Fruit fly (Drosophila melanogaster) whole organism, prepupa: Measurements from ENCODE around the gene X11Lbeta.
A peak's percentile ranks its signal among the peaks of the same experiment; 100 is the strongest.
"Not testable (repeated sequence)": the region's sequence is repeated elsewhere in the genome, so short reads cannot be mapped to it uniquely, and the experiment has no call there.

Source experiments
- CG10631 ChIP-seq: fragments of 200-800 bp; sonication (Bioruptor generic); optimal IDR thresholded peaks from 2 replicates; lab custom pipeline; 2016; ENCODE audit warnings: missing biosample characterization, missing genetic modification characterization
- CG10669 ChIP-seq: fragments of 200-800 bp; sonication (Bioruptor generic); optimal IDR thresholded peaks from 3 replicates; lab custom pipeline; 2018; ENCODE audit warnings: missing biosample characterization, mild to moderate bottlenecking, missing genetic modification characterization, moderate library complexity
- CG11294 ChIP-seq: fragments of 200-800 bp; sonication (Bioruptor generic); IDR thresholded peaks from 2 replicates; pipeline ENCODE4 v1.3.6; 2022; ENCODE audit warnings: missing biosample characterization, missing genetic modification characterization
- CG11762 ChIP-seq: fragments of 200-800 bp; sonication (Bioruptor generic); optimal IDR thresholded peaks from 3 replicates; lab custom pipeline; 2016; ENCODE audit warnings: missing biosample characterization, missing genetic modification characterization; ENCODE audit not compliant: insufficient read depth
- CG15336 ChIP-seq: fragments of 200-800 bp; sonication (Bioruptor generic); IDR thresholded peaks from 2 replicates; pipeline ENCODE4 v1.3.6; 2022; ENCODE audit warnings: missing biosample characterization, missing genetic modification characterization
- CG1621 ChIP-seq: fragments of 200-800 bp; sonication (Bioruptor generic); optimal IDR thresholded peaks from 3 replicates; lab custom pipeline; 2018; ENCODE audit warnings: missing biosample characterization, mild to moderate bottlenecking, missing genetic modification characterization
- CG16779 ChIP-seq: fragments of 200-800 bp; sonication (Bioruptor generic); optimal IDR thresholded peaks from 3 replicates; lab custom pipeline; 2017; ENCODE audit warnings: missing biosample characterization, mild to moderate bottlenecking, missing genetic modification characterization
- CG3032 ChIP-seq: fragments of 200-800 bp; optimal IDR thresholded peaks from 2 replicates; lab custom pipeline; 2019; ENCODE audit warnings: missing biosample characterization, mild to moderate bottlenecking, missing genetic modification characterization, moderate library complexity
- CG32006 ChIP-seq: fragments of 200-800 bp; sonication (Bioruptor generic); optimal IDR thresholded peaks from 3 replicates; lab custom pipeline; 2017; ENCODE audit warnings: missing biosample characterization, mild to moderate bottlenecking, missing genetic modification characterization
- CG34406 ChIP-seq: fragments of 200-800 bp; sonication (Bioruptor generic); optimal IDR thresholded peaks from 3 replicates; lab custom pipeline; 2016; ENCODE audit warnings: missing biosample characterization, missing genetic modification characterization
- CG3919 ChIP-seq: fragments of 200-800 bp; sonication (Bioruptor generic); optimal IDR thresholded peaks from 3 replicates; lab custom pipeline; 2016; ENCODE audit warnings: missing biosample characterization, missing genetic modification characterization
- CG4318 ChIP-seq: fragments of 200-800 bp; sonication (Bioruptor generic); optimal IDR thresholded peaks from 3 replicates; lab custom pipeline; 2017; ENCODE audit warnings: missing biosample characterization, mild to moderate bottlenecking, missing genetic modification characterization
- CG6276 ChIP-seq: fragments of 200-800 bp; sonication (Bioruptor generic); optimal IDR thresholded peaks from 2 replicates; lab custom pipeline; 2017; ENCODE audit warnings: missing biosample characterization, mild to moderate bottlenecking, missing genetic modification characterization
- CG6792 ChIP-seq: fragments of 200-800 bp; sonication (Bioruptor generic); optimal IDR thresholded peaks from 3 replicates; lab custom pipeline; 2016; ENCODE audit warnings: missing biosample characterization, missing genetic modification characterization
- CG6808 ChIP-seq: fragments of 200-800 bp; sonication (Bioruptor generic); optimal IDR thresholded peaks from 3 replicates; lab custom pipeline; 2017; ENCODE audit warnings: missing biosample characterization, missing genetic modification characterization, mild to moderate bottlenecking, moderate library complexity, missing genetic modification reagents
- CG7368 ChIP-seq: fragments of 200-800 bp; sonication (Bioruptor generic); optimal IDR thresholded peaks from 3 replicates; lab custom pipeline; 2016; ENCODE audit warnings: missing biosample characterization, missing genetic modification characterization
- CG8119 ChIP-seq: fragments of 200-800 bp; sonication (Bioruptor generic); IDR thresholded peaks from 3 replicates; pipeline ENCODE4 v1.3.6; 2022; ENCODE audit warnings: missing biosample characterization, missing genetic modification characterization
- CG8319 ChIP-seq: fragments of 200-800 bp; sonication (Bioruptor generic); optimal IDR thresholded peaks from 3 replicates; lab custom pipeline; 2016; ENCODE audit warnings: missing biosample characterization, missing genetic modification characterization
- Eip75B ChIP-seq: fragments of 200-800 bp; sonication (Bioruptor generic); optimal IDR thresholded peaks from 3 replicates; lab custom pipeline; 2016; ENCODE audit warnings: missing biosample characterization, missing genetic modification characterization
- Eip78C ChIP-seq: fragments of 200-800 bp; sonication (Bioruptor generic); peaks from one replicate; lab custom pipeline; 2016; ENCODE audit warnings: missing biosample characterization, missing genetic modification characterization
- Ets21C ChIP-seq: fragments of 200-800 bp; sonication (Bioruptor generic); optimal IDR thresholded peaks from 3 replicates; lab custom pipeline; 2016; ENCODE audit warnings: missing biosample characterization, missing genetic modification characterization
- Ets96B ChIP-seq: fragments of 200-800 bp; optimal IDR thresholded peaks from 2 replicates; lab custom pipeline; 2019; ENCODE audit warnings: missing biosample characterization, mild to moderate bottlenecking, missing genetic modification characterization, moderate library complexity
- Gug ChIP-seq: fragments of 200-800 bp; sonication (Bioruptor generic); IDR thresholded peaks from 2 replicates; pipeline ENCODE4 v1.3.6; 2022; ENCODE audit warnings: missing biosample characterization, missing genetic modification characterization
- Hr39 ChIP-seq: fragments of 200-800 bp; sonication (Bioruptor generic); optimal IDR thresholded peaks from 2 replicates; lab custom pipeline; 2016; ENCODE audit warnings: missing biosample characterization, missing genetic modification characterization
- Hr4 ChIP-seq: fragments of 200-800 bp; sonication (Bioruptor generic); optimal IDR thresholded peaks from 3 replicates; lab custom pipeline; 2016; ENCODE audit warnings: missing biosample characterization, missing genetic modification characterization
- Lpt ChIP-seq: fragments of 200-800 bp; sonication (Bioruptor generic); optimal IDR thresholded peaks from 3 replicates; lab custom pipeline; 2016; ENCODE audit warnings: missing biosample characterization, missing genetic modification characterization
- OdsH ChIP-seq: fragments of 200-800 bp; sonication (Bioruptor generic); optimal IDR thresholded peaks from 3 replicates; lab custom pipeline; 2016; ENCODE audit warnings: missing biosample characterization, missing genetic modification characterization
- Smox ChIP-seq: fragments of 200-800 bp; sonication (Bioruptor generic); optimal IDR thresholded peaks from 3 replicates; lab custom pipeline; 2016; ENCODE audit warnings: missing biosample characterization, missing genetic modification characterization
- Sox102F ChIP-seq: fragments of 200-800 bp; sonication (Bioruptor generic); optimal IDR thresholded peaks from 2 replicates; lab custom pipeline; 2016; ENCODE audit warnings: missing biosample characterization, mild to moderate bottlenecking, missing genetic modification characterization
- achi ChIP-seq: fragments of 200-800 bp; sonication (Bioruptor generic); optimal IDR thresholded peaks from 3 replicates; lab custom pipeline; 2016; ENCODE audit warnings: missing biosample characterization, missing genetic modification characterization
- cyc ChIP-seq: fragments of 200-800 bp; sonication (Bioruptor generic); optimal IDR thresholded peaks from 3 replicates; lab custom pipeline; 2016; ENCODE audit warnings: missing biosample characterization, missing genetic modification characterization
- dsx ChIP-seq: fragments of 200-800 bp; optimal IDR thresholded peaks from 3 replicates; lab custom pipeline; 2019; ENCODE audit warnings: missing biosample characterization, mild to moderate bottlenecking, missing genetic modification characterization, moderate library complexity; ENCODE audit not compliant: poor library complexity, severe bottlenecking
- eg ChIP-seq: fragments of 200-800 bp; sonication (Bioruptor generic); IDR thresholded peaks from 3 replicates; pipeline ENCODE4 v1.3.6; 2022; ENCODE audit warnings: missing biosample characterization, missing genetic modification characterization
- esn ChIP-seq: fragments of 200-800 bp; sonication (Bioruptor generic); optimal IDR thresholded peaks from 2 replicates; lab custom pipeline; 2016; ENCODE audit warnings: missing biosample characterization, mild to moderate bottlenecking, missing genetic modification characterization, moderate library complexity
- fd85E ChIP-seq: fragments of 200-800 bp; sonication (Bioruptor generic); optimal IDR thresholded peaks from 3 replicates; lab custom pipeline; 2016; ENCODE audit warnings: missing biosample characterization, missing genetic modification characterization
- net ChIP-seq: fragments of 200-800 bp; sonication (Bioruptor generic); optimal IDR thresholded peaks from 3 replicates; lab custom pipeline; 2016; ENCODE audit warnings: missing biosample characterization, missing genetic modification characterization
- pdm3 ChIP-seq: fragments of 200-800 bp; sonication (Bioruptor generic); optimal IDR thresholded peaks from 3 replicates; lab custom pipeline; 2016; ENCODE audit warnings: missing biosample characterization, missing genetic modification characterization
- spab ChIP-seq: fragments of 200-800 bp; sonication (Bioruptor generic); optimal IDR thresholded peaks from 2 replicates; lab custom pipeline; 2017; ENCODE audit warnings: missing biosample characterization, mild to moderate bottlenecking, missing genetic modification characterization, missing genetic modification reagents
- ss ChIP-seq, 2 experiments: fragments of 200-800 bp; sonication (Bioruptor generic); optimal IDR thresholded peaks; 2 replicates in 1 of 2; 3 replicates in 1 of 2; lab custom pipeline; 2017 to 2018; ENCODE audit warnings: mild to moderate bottlenecking in 2 of 2, missing biosample characterization in 2 of 2, missing genetic modification characterization in 2 of 2, moderate library complexity in 1 of 2
- vri ChIP-seq: fragments of 200-800 bp; sonication (Bioruptor generic); optimal IDR thresholded peaks from 3 replicates; lab custom pipeline; 2016; ENCODE audit warnings: missing biosample characterization, mild to moderate bottlenecking, missing genetic modification characterization

Gene X11Lbeta

DNA sequence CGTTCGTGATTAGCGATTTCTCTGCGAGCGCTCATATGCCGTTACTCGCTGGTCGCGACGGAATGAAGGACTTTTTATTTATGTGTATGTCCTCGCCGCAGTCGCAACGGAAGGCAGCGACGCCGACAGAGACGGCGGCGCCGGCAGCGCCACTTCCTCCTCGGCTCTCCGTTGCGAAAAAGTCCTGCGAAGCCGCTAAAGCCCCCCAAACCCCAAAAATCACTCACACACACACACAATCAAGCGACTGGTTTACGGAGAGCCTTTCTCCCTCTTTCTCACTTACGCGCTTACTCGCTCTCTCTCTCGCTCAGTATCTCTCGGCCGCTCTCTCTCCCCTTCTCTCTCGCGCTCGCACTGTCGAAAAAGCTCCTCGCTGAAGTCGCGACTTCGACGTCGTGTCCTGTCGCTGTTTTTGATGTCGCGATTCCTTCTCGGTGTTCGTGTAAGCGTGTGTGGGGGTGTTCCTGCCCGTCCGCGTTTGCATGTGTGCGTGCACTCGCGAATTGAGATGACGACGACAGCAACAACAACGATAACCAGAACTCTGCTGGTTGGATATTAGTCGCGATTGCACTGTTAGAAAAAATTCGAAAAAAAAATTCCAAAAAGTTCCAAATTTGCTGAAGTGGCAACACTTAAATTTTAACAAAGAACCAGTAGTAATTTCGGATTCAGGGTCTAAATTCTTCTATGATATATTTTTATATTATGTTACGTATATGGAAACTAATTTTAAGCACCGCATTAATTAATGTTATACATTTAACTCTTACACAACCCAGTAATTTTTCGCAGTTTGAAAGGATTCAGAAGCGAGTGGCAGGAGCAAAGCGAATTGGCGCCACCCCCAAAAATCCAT lies 7.2 kb upstream of the X11Lbeta start, which contains the start of gene CG43347 (continued):
- TF ChIP-seq CG10669 (GFP tag; lab: Kevin White, UChicago) = peak; percentile 51
- TF ChIP-seq Gug (GFP tag; lab: Robert Waterston, UW) = no peak
- peak; percentile 19 for TF ChIP-seq CG16779 (tag; lab: Kevin White, UChicago)
- TF ChIP-seq net = peak; percentile 26
- peak; percentile 28 for TF ChIP-seq pdm3 (GFP tag; lab: Kevin White, UChicago)
- TF ChIP-seq Hr4 (GFP tag; lab: Kevin White, UChicago) = peak; percentile 26
- peak; percentile 58 for TF ChIP-seq Ets96B
- TF ChIP-seq Eip75B = peak; percentile 18
- TF ChIP-seq CG6808 (GFP tag; lab: Kevin White, UChicago) = peak; percentile 45
- TF ChIP-seq CG1621 (tag; lab: Kevin White, UChicago) = peak; percentile 8
- TF ChIP-seq, all 60 proteins: peak for 40

DNA sequence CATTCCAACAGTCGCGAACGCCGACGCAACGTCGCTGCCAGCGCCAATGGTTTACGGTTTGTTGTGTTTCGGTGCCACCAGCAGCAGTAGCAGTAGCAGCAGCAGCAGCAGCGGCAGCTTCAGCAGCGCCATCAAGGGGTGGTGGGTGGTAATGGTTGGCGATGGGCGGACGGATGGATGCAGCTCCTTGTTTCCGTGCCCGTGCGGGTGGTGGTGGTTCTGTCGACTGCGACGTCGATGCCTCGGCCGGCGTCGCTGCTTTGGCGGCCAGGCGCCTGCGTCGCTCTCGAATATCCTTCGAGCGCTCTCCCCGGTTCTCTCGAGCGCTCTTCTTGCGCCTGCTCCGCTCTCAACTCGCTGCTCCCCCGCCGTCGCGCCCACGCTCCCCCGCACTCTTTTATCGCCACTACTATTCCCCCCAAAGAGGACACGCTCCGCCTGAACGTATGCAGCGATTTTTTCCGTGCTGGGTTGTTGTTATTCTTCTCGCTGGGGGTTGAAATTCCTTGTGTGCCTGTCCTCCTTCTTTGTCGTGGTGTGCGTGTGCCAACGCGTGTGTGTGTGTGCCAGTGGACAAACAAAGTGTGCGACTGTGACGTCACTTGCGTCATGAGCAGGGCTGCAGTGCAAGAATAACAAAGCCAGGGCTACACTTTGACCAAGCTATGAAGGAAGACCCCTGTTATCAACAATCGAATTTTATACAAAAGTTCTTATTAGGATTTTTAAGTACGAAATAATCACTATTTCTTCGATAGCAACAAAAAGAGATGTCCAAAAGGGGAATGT lies 6.1 kb upstream of the X11Lbeta start:
- TF ChIP-seq CG6792 (GFP tag; lab: Kevin White, UChicago) = no peak
- TF ChIP-seq CG8319 (GFP tag; lab: Kevin White, UChicago) = no peak
- TF ChIP-seq CG15336 (GFP tag; lab: Robert Waterston, UW) = no peak
- no peak for TF ChIP-seq achi (GFP tag; lab: Kevin White, UChicago)
- TF ChIP-seq CG7368 (GFP tag; lab: Kevin White, UChicago) = no peak
- TF ChIP-seq Eip78C (GFP tag; lab: Kevin White, UChicago) = peak; percentile 15

DNA sequence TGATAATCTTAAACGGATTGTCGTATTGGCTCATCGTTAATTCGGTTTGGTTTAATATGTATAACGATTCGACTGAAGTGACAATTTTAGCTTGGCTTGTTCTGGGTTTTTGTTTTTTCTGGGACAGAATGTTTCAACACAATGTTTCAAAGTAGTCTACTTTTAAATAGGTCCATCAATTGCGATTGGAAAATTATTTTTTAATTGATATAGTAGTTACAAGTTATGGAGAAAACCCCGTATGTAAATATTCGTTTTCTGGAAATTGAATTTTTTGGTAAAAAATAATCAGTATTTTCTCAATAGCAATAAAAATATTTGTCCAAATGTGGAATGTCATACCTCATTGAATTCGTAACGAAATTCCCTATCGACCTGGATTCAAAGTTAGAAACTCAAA lies 4.4 kb upstream of the X11Lbeta start, which contains the start of gene Rab9Db:
Rab9Db (minus strand) TSS at position 101 of the 400 bp plus-strand sequence.
- not testable (repeated sequence) for TF ChIP-seq OdsH; spab (GFP tag; lab: Kevin White, UChicago); CG3919

DNA sequence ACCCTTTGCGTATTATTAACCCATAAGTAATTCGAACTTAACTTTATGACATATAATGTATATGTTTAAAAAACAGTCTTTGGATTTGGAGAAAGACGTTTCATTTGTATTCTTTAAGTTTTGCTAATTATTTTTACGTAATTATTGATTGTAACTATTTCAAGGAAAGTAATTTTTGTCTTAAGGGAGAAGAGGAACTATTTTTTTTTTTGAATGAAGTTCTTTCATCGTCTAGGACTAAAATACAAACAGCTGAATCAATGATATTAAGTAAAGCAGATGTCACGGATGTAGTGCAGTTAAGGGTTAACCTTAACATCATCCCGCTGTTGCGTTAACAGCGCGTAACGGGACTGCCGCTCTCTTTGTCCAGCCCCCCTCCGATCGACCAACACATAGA lies 1.3 kb downstream of the X11Lbeta start:
- TF ChIP-seq fd85E (GFP tag; lab: Kevin White, UChicago) (no peak), Sox102F (GFP tag; lab: Kevin White, UChicago) (peak; percentile 46), CG11294 (GFP tag; lab: Robert Waterston, UW) (no peak), Ets96B (peak; percentile 36), CG16779 (tag; lab: Kevin White, UChicago) (no peak), CG15336 (GFP tag; lab: Robert Waterston, UW) (0 out of 2 replicates have a peak, but pooled peaks have one; percentile 35), CG10669 (GFP tag; lab: Kevin White, UChicago) (peak; percentile 58), ss (GFP tag; optimal IDR thresholded peaks at IDR 0.05; lab: Kevin White, UChicago) (peak; percentile 26 to 45), CG3919 (peak; percentile 56), spab (GFP tag; lab: Kevin White, UChicago) (peak; percentile 9), CG1621 (tag; lab: Kevin White, UChicago) (peak; percentile 9), CG4318 (peak; percentile 24), CG7368 (GFP tag; lab: Kevin White, UChicago) (peak; percentile 30), dsx (peak; percentile 20), CG3032 (tag; lab: Kevin White, UChicago) (peak; percentile 30), CG6808 (GFP tag; lab: Kevin White, UChicago) (peak; percentile 28), Hr39 (peak; percentile 50), Lpt (no peak), Eip78C (GFP tag; lab: Kevin White, UChicago) (peak; percentile 91), CG32006 (GFP tag; lab: Kevin White, UChicago) (peak; percentile 49), OdsH (peak; percentile 41), CG6276 (GFP tag; lab: Kevin White, UChicago) (peak; percentile 5), cyc (GFP tag; lab: Kevin White, UChicago) (peak; percentile 47), CG10631 (GFP tag; lab: Kevin White, UChicago) (peak; percentile 42), eg (GFP tag; lab: Robert Waterston, UW) (no peak), Smox (GFP tag; lab: Kevin White, UChicago) (peak; percentile 65), vri (GFP tag; lab: Kevin White, UChicago) (no peak), esn (GFP tag; lab: Kevin White, UChicago) (peak; percentile 74), CG8119 (GFP tag; lab: Robert Waterston, UW) (no peak), Ets21C (peak; percentile 29), CG34406 (GFP tag; lab: Kevin White, UChicago) (peak; percentile 37), CG11762 (no peak)
